Fruit fly (Drosophila melanogaster) whole organism, pupa: ENCODE data around the gene yrt.

ENCODE experiments used
- CG10348 ChIP-seq: fragments of 200-800 bp; sonication (Bioruptor generic); IDR thresholded peaks from 2 replicates; pipeline ENCODE4 v1.3.6; 2022; ENCODE audit warnings: missing biosample characterization, missing genetic modification characterization
- CG12605 ChIP-seq: fragments of 200-800 bp; sonication (Bioruptor generic); IDR thresholded peaks from 2 replicates; pipeline ENCODE4 v1.3.6; 2022; ENCODE audit warnings: missing biosample characterization, missing genetic modification characterization
- CG13204 ChIP-seq: fragments of 200-800 bp; sonication (Bioruptor generic); optimal IDR thresholded peaks from 2 replicates; lab custom pipeline; 2018; ENCODE audit warnings: missing biosample characterization, mild to moderate bottlenecking, missing genetic modification characterization, moderate library complexity
- CG14655 ChIP-seq: fragments of 200-800 bp; sonication (Bioruptor generic); optimal IDR thresholded peaks from 3 replicates; lab custom pipeline; 2017; ENCODE audit warnings: mild to moderate bottlenecking, missing biosample characterization, missing genetic modification reagents, missing genetic modification characterization
- CG15710 ChIP-seq: fragments of 200-800 bp; sonication (Bioruptor generic); optimal IDR thresholded peaks from 2 replicates; lab custom pipeline; 2018; ENCODE audit warnings: missing biosample characterization, mild to moderate bottlenecking, missing genetic modification characterization, moderate library complexity
- CG17806 ChIP-seq: fragments of 200-800 bp; sonication (Bioruptor generic); optimal IDR thresholded peaks from 2 replicates; lab custom pipeline; 2018; ENCODE audit warnings: missing biosample characterization, mild to moderate bottlenecking, missing genetic modification characterization, moderate library complexity
- CG32121 ChIP-seq: fragments of 200-800 bp; sonication (Bioruptor generic); IDR thresholded peaks from 2 replicates; pipeline ENCODE4 v1.3.6; 2022; ENCODE audit warnings: missing biosample characterization, missing genetic modification characterization
- CG34367 ChIP-seq: fragments of 200-800 bp; sonication (Bioruptor generic); optimal IDR thresholded peaks from 2 replicates; lab custom pipeline; 2018; ENCODE audit warnings: missing biosample characterization, mild to moderate bottlenecking, missing genetic modification characterization
- CG4496 ChIP-seq: fragments of 200-800 bp; sonication (Bioruptor generic); IDR thresholded peaks from 3 replicates; pipeline ENCODE4 v1.3.6; 2022; ENCODE audit warnings: missing biosample characterization, missing genetic modification characterization
- CG8159 ChIP-seq: fragments of 200-800 bp; sonication (Bioruptor generic); optimal IDR thresholded peaks from 3 replicates; lab custom pipeline; 2018; ENCODE audit warnings: missing biosample characterization, mild to moderate bottlenecking, missing genetic modification characterization, moderate library complexity
- CG8301 ChIP-seq: fragments of 200-800 bp; sonication (Bioruptor generic); optimal IDR thresholded peaks from 2 replicates; lab custom pipeline; 2018; ENCODE audit warnings: missing biosample characterization, mild to moderate bottlenecking, missing genetic modification characterization
- CG9948 ChIP-seq: fragments of 200-800 bp; sonication (Bioruptor generic); optimal IDR thresholded peaks from 2 replicates; lab custom pipeline; 2018; ENCODE audit warnings: missing biosample characterization, mild to moderate bottlenecking, missing genetic modification characterization, moderate library complexity
- D1 ChIP-seq: fragments of 200-800 bp; sonication (Bioruptor generic); optimal IDR thresholded peaks from 2 replicates; lab custom pipeline; 2018; ENCODE audit warnings: missing biosample characterization, mild to moderate bottlenecking, missing genetic modification characterization, moderate library complexity
- EcR ChIP-seq: fragments of 200-800 bp; sonication (Bioruptor generic); optimal IDR thresholded peaks from 3 replicates; lab custom pipeline; 2019; ENCODE audit warnings: missing biosample characterization, missing genetic modification characterization, mild to moderate bottlenecking, moderate library complexity, missing genetic modification reagents
- Ets98B ChIP-seq: fragments of 200-800 bp; sonication (Bioruptor generic); IDR thresholded peaks from 2 replicates; pipeline ENCODE4 v1.3.6; 2022; ENCODE audit warnings: missing biosample characterization, missing genetic modification characterization
- Pif1A ChIP-seq: fragments of 200-800 bp; sonication (Bioruptor generic); optimal IDR thresholded peaks from 3 replicates; lab custom pipeline; 2016; ENCODE audit warnings: missing biosample characterization, missing genetic modification characterization
- Pif1B ChIP-seq: fragments of 200-800 bp; sonication (Bioruptor generic); optimal IDR thresholded peaks from 3 replicates; lab custom pipeline; 2016; ENCODE audit warnings: missing biosample characterization, missing genetic modification characterization
- Snoo ChIP-seq: fragments of 200-800 bp; sonication (Bioruptor generic); optimal IDR thresholded peaks from 3 replicates; lab custom pipeline; 2017; ENCODE audit warnings: missing biosample characterization, mild to moderate bottlenecking, missing genetic modification characterization, inconsistent platforms
- fd96Ca ChIP-seq: fragments of 200-800 bp; sonication (Bioruptor generic); IDR thresholded peaks from 3 replicates; pipeline ENCODE4 v1.3.6; 2022; ENCODE audit warnings: missing biosample characterization, missing genetic modification characterization
- gl ChIP-seq: fragments of 200-800 bp; sonication (Bioruptor generic); optimal IDR thresholded peaks from 2 replicates; lab custom pipeline; 2018; ENCODE audit warnings: missing biosample characterization, mild to moderate bottlenecking, missing genetic modification characterization
- rn ChIP-seq: fragments of 200-800 bp; sonication (Bioruptor generic); IDR thresholded peaks from 2 replicates; pipeline ENCODE4 v1.3.6; 2022; ENCODE audit warnings: missing biosample characterization, missing genetic modification characterization

yrt gene

DNA sequence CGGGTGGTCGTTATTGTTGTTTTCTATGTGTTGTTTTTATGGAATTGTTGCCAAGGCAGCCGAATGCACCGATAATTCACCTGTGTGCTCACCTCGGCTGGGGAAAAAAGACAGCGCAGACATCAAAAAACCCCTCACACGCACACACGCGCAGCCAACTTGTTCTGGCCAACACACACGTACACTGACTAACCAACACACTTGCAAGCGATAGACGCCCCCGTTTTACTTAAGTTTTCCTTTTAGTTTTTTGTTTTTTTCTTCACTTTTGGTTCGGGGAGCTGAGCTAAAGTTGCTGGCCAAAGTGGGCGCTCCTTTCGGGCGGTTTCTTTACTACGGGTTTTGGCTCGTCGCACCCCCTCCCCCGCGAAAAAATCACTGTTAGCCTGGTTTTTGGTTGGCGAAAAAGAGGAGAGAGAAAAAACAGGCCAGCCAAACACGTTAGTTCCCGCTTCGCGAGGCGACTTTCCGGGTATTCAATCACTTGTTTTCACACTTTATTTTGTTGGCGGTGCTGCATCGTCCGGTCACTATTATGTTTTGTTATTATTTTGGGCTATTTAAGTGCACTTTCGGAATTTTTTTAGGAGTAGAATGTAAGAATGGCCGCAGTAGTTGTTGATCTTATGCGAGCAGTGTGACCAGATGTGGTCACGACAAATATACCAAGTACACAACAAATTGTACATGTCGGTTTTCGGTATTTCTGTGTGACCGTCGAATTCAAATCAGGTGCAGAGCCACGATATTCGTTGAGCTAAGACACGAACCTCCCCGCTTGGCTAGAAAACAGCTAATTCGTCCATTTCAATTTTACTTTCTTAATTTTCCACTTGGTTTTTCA, at the start of gene yrt:
TSS of gene yrt (minus strand) at position 660 of the 844 bp plus-strand sequence.
- TF ChIP-seq CG13204 (GFP tag; lab: Kevin White, UChicago) (peak; percentile 9), CG32121 (GFP tag; lab: Robert Waterston, UW) (0 out of 2 replicates have a peak, but pooled peaks have one; percentile 9), CG8159 (no peak), D1 (tag; lab: Kevin White, UChicago) (no peak), Pif1B (GFP tag; lab: Kevin White, UChicago) (no peak), Snoo (tag; lab: Kevin White, UChicago) (no peak), CG12605 (GFP tag; lab: Robert Waterston, UW) (no peak), gl (tag; lab: Kevin White, UChicago) (no peak)

dm6 chr3R:13482283-13482682, 47.5 kb upstream of the yrt start:
- TF ChIP-seq Snoo (tag; lab: Kevin White, UChicago) = no peak
- no peak for TF ChIP-seq CG4496 (GFP tag; lab: Robert Waterston, UW)
- TF ChIP-seq EcR (GFP tag; lab: Kevin White, UChicago) = no peak
- no peak for TF ChIP-seq CG14655
- no peak for TF ChIP-seq gl (tag; lab: Kevin White, UChicago)
- no peak for TF ChIP-seq CG15710 (tag; lab: Kevin White, UChicago)
- TF ChIP-seq CG13204 (GFP tag; lab: Kevin White, UChicago) = no peak
- no peak for TF ChIP-seq CG9948
- no peak for TF ChIP-seq D1 (tag; lab: Kevin White, UChicago)
- no peak for TF ChIP-seq CG8301 (tag; lab: Kevin White, UChicago)
- no peak for TF ChIP-seq rn (GFP tag; lab: Robert Waterston, UW)
- no peak for TF ChIP-seq CG12605 (GFP tag; lab: Robert Waterston, UW)
- TF ChIP-seq CG10348 (GFP tag; lab: Robert Waterston, UW) = no peak
- no peak for TF ChIP-seq Pif1B (GFP tag; lab: Kevin White, UChicago)
- TF ChIP-seq CG32121 (GFP tag; lab: Robert Waterston, UW) = no peak

DNA sequence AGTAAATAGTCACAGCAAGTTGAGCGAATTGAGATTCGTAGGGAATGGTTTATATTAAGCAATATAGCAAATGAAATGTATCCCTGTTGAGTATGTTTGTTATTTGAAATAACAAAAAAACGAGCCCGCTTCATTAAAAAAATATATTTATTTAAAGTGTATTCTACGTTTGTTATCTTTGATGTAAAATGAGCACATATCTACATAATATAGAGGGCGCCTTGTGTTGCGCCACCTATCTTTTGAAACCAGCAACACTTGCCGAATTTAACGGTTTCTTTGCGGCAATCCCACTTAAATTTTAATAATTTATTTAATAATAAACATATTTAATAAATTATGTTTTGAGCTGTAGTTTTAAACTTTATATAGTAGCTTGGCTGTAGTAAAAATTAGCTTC, 36.5 kb upstream of the yrt start:
- TF ChIP-seq CG13204 (GFP tag; lab: Kevin White, UChicago) = no peak
- TF ChIP-seq CG34367 (tag; lab: Kevin White, UChicago) = no peak
- no peak for TF ChIP-seq EcR (GFP tag; lab: Kevin White, UChicago)
- no peak for TF ChIP-seq Ets98B (GFP tag; lab: Robert Waterston, UW)
- TF ChIP-seq CG10348 (GFP tag; lab: Robert Waterston, UW) = no peak
- TF ChIP-seq Pif1A (GFP tag; lab: Kevin White, UChicago) = no peak
- no peak for TF ChIP-seq Pif1B (GFP tag; lab: Kevin White, UChicago)
- TF ChIP-seq rn (GFP tag; lab: Robert Waterston, UW) = no peak
- no peak for TF ChIP-seq gl (tag; lab: Kevin White, UChicago)
- TF ChIP-seq, all 21 proteins: peak for 0

dm6 chr3R:13469246-13469645, 34.5 kb upstream of the yrt start:
- TF ChIP-seq CG15710 (tag; lab: Kevin White, UChicago) (peak; percentile 18), rn (GFP tag; lab: Robert Waterston, UW) (no peak), EcR (GFP tag; lab: Kevin White, UChicago) (no peak), CG14655 (no peak), CG10348 (GFP tag; lab: Robert Waterston, UW) (no peak), CG34367 (tag; lab: Kevin White, UChicago) (peak; percentile 7), Pif1A (GFP tag; lab: Kevin White, UChicago) (no peak), Ets98B (GFP tag; lab: Robert Waterston, UW) (no peak), Pif1B (GFP tag; lab: Kevin White, UChicago) (no peak), CG8159 (no peak), CG4496 (GFP tag; lab: Robert Waterston, UW) (no peak), CG17806 (tag; lab: Kevin White, UChicago) (peak; percentile 21), CG9948 (peak; percentile 16), fd96Ca (GFP tag; lab: Robert Waterston, UW) (no peak), CG32121 (GFP tag; lab: Robert Waterston, UW) (0 out of 2 replicates have a peak, but pooled peaks have one; percentile 14), CG13204 (GFP tag; lab: Kevin White, UChicago) (no peak), CG8301 (tag; lab: Kevin White, UChicago) (no peak), Snoo (tag; lab: Kevin White, UChicago) (no peak), CG12605 (GFP tag; lab: Robert Waterston, UW) (no peak)

DNA sequence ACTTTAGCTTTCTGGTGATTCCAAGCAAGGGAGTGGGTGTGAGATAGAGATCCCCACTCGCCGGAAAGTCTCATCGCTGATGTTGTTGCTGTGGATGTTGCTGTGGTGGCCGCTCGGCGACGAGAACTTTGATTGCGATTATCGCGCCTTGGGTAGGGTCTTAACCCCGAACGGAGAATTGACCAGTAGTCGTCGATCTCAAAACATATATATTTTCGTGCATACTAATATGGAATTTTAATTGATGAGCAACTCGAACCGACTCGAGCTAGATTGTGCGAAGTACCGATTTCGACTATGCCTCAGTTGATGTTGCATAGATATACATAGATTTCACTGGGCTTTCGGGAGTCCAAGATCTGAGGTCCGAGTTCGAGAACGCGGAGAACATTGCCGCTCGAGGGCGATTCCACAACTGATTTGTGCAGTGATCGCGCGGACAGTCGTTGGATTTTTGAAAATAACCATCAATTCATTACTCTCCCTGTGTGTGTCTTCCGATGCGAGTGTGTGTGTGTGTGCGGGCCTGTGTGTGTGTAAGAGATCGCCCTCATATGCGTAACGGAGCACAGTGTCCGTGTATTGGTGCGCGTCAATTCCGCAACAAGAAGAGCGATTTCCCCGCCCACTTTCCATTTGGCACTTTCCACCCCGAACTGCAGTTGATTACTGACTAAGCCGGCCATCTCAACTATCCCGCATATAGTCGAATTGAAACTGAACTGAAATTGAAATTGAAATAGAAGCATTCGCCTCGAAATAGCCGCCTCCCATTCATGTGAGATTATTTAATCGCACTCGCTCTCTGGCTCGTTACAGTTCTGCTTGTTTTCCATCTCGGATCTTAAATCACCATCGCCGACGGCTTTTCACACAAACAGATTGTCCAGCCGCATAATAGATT, 31.2 kb upstream of the yrt start:
- TF ChIP-seq EcR (GFP tag; lab: Kevin White, UChicago) = peak; percentile 45
- TF ChIP-seq CG34367 (tag; lab: Kevin White, UChicago) = no peak
